Worm (Caenorhabditis elegans) whole organism, L4 larva: ENCODE measurements around the gene Y81B9A.4.

Source experiments
- F26F4.8 ChIP-seq: fragments of 200-800 bp; sonication (Bioruptor generic); conservative IDR thresholded peaks from 2 replicates; pipeline ENCODE4 v1.3.6; 2022; ENCODE audit warnings: missing genetic modification characterization, missing compliant biosample characterization
- F37D6.2 ChIP-seq: sonication (generic microtip); optimal IDR thresholded peaks from 2 replicates; lab custom pipeline; 2016; ENCODE audit warnings: mild to moderate bottlenecking, missing genetic modification characterization, missing compliant biosample characterization
- F44E2.7 ChIP-seq: fragments of 200-800 bp; sonication (Bioruptor generic); IDR thresholded peaks from 2 replicates; pipeline ENCODE4 v2.1.2; 2022; ENCODE audit warnings: missing genetic modification characterization, missing compliant biosample characterization
- Y48G9A.11 ChIP-seq: fragments of 200-800 bp; sonication (Bioruptor generic); IDR thresholded peaks from 2 replicates; pipeline ENCODE4 v1.3.6; 2022; ENCODE audit warnings: missing genetic modification reagents, missing genetic modification characterization, missing compliant biosample characterization
- Y5F2A.4 ChIP-seq: fragments of 200-800 bp; sonication (Bioruptor generic); optimal IDR thresholded peaks from 2 replicates; lab custom pipeline; 2018; ENCODE audit warnings: mild to moderate bottlenecking, missing genetic modification characterization, missing compliant biosample characterization
- aly-2 ChIP-seq: sonication (generic microtip); optimal IDR thresholded peaks from 2 replicates; lab custom pipeline; 2018; ENCODE audit warnings: missing biosample characterization, missing genetic modification characterization
- ama-1 ChIP-seq: fragments of 150-350 bp; optimal IDR thresholded peaks from 2 replicates; lab custom pipeline; 2014; ENCODE audit warnings: inconsistent platforms, mixed read lengths
- arid-1 ChIP-seq: fragments of 200-800 bp; sonication (Bioruptor generic); conservative IDR thresholded peaks from 2 replicates; pipeline ENCODE4 v1.3.6; 2022; ENCODE audit warnings: missing genetic modification reagents, missing genetic modification characterization, missing compliant biosample characterization
- ceh-44 ChIP-seq: fragments of 200-800 bp; sonication (Bioruptor generic); IDR thresholded peaks from 2 replicates; pipeline ENCODE4 v1.3.6; 2022; ENCODE audit warnings: missing genetic modification reagents, missing genetic modification characterization, missing compliant biosample characterization
- ceh-62 ChIP-seq: sonication (generic microtip); optimal IDR thresholded peaks from 2 replicates; lab custom pipeline; 2017; ENCODE audit warnings: missing biosample characterization, missing genetic modification characterization
- duxl-1 ChIP-seq: sonication (generic microtip); optimal IDR thresholded peaks from 2 replicates; lab custom pipeline; 2016; ENCODE audit warnings: mild to moderate bottlenecking, missing genetic modification characterization, moderate library complexity, missing compliant biosample characterization; ENCODE audit not compliant: poor library complexity
- dve-1 ChIP-seq: sonication (generic microtip); optimal IDR thresholded peaks from 2 replicates; lab custom pipeline; 2017; ENCODE audit warnings: antibody characterized with exemption, mild to moderate bottlenecking, missing genetic modification characterization, missing compliant biosample characterization; ENCODE audit not compliant: insufficient read depth
- egl-43 ChIP-seq: fragments of 200-800 bp; sonication (Bioruptor generic); IDR thresholded peaks from 2 replicates; pipeline ENCODE4 v1.3.6; 2022; ENCODE audit warnings: missing genetic modification reagents, missing genetic modification characterization, missing compliant biosample characterization
- hlh-11 ChIP-seq: fragments of 200-800 bp; sonication (Bioruptor generic); optimal IDR thresholded peaks from 2 replicates; lab custom pipeline; 2018; ENCODE audit warnings: mild to moderate bottlenecking, missing genetic modification characterization, missing compliant biosample characterization
- jun-1 ChIP-seq: fragments of 150-350 bp; optimal IDR thresholded peaks from 2 replicates; lab custom pipeline; 2014; ENCODE audit warnings: missing biosample characterization, missing genetic modification reagents, missing genetic modification characterization
- lim-7 ChIP-seq: fragments of 200-800 bp; sonication (Bioruptor generic); IDR thresholded peaks from 2 replicates; pipeline ENCODE4 v1.3.6; 2022; ENCODE audit warnings: missing genetic modification characterization, missing compliant biosample characterization
- lin-13 ChIP-seq: fragments of 150-350 bp; optimal IDR thresholded peaks from 2 replicates; lab custom pipeline; 2014; ENCODE audit warnings: missing biosample characterization, missing genetic modification reagents, missing genetic modification characterization
- lin-15B ChIP-seq: fragments of 150-350 bp; sonication (generic microtip); optimal IDR thresholded peaks from 3 replicates; lab custom pipeline; 2014; ENCODE audit warnings: missing biosample characterization, missing genetic modification characterization
- lin-29 ChIP-seq: fragments of 200-800 bp; sonication (Bioruptor generic); IDR thresholded peaks from 2 replicates; pipeline ENCODE4 v1.3.6; 2022; ENCODE audit warnings: missing genetic modification reagents, missing genetic modification characterization, missing compliant biosample characterization
- lin-38 ChIP-seq: fragments of 200-800 bp; sonication (Bioruptor generic); IDR thresholded peaks from 2 replicates; pipeline ENCODE4 v1.3.6; 2022; ENCODE audit warnings: missing genetic modification reagents, missing genetic modification characterization, missing compliant biosample characterization
- mdl-1 ChIP-seq, 2 experiments: fragments of 150-350 bp in 1 of 2; sonication (generic microtip) in 1 of 2; optimal IDR thresholded peaks; 2 replicates each; lab custom pipeline; 2014 to 2017; ENCODE audit warnings: missing biosample characterization in 2 of 2, missing genetic modification characterization in 2 of 2
- mxl-3 ChIP-seq: fragments of 200-800 bp; sonication (Bioruptor generic); optimal IDR thresholded peaks from 2 replicates; lab custom pipeline; 2018; ENCODE audit warnings: mild to moderate bottlenecking, missing genetic modification characterization, missing compliant biosample characterization
- nhr-237 ChIP-seq: sonication (generic microtip); optimal IDR thresholded peaks from 2 replicates; lab custom pipeline; 2017; ENCODE audit warnings: missing biosample characterization, missing genetic modification characterization
- nhr-41 ChIP-seq: fragments of 200-800 bp; sonication (Bioruptor generic); IDR thresholded peaks from 2 replicates; pipeline ENCODE4 v1.3.6; 2022; ENCODE audit warnings: missing genetic modification reagents, missing genetic modification characterization, missing compliant biosample characterization
- nhr-42 ChIP-seq: fragments of 200-800 bp; sonication (Bioruptor generic); IDR thresholded peaks from 2 replicates; pipeline ENCODE4 v1.3.6; 2022; ENCODE audit warnings: missing genetic modification characterization, missing compliant biosample characterization
- set-16 ChIP-seq: fragments of 200-800 bp; sonication (Bioruptor generic); IDR thresholded peaks from 2 replicates; pipeline ENCODE4 v1.3.6; 2022; ENCODE audit warnings: missing genetic modification reagents, missing genetic modification characterization, missing compliant biosample characterization
- snpc-1.2 ChIP-seq: fragments of 200-800 bp; sonication (Bioruptor generic); IDR thresholded peaks from 2 replicates; pipeline ENCODE4 v1.3.6; 2022; ENCODE audit warnings: missing genetic modification reagents, missing genetic modification characterization, missing compliant biosample characterization
- snpc-4 ChIP-seq: fragments of 150-350 bp; optimal IDR thresholded peaks from 2 replicates; lab custom pipeline; 2014; ENCODE audit warnings: missing biosample characterization, missing genetic modification characterization
- spr-3 ChIP-seq: fragments of 200-800 bp; sonication (Bioruptor generic); optimal IDR thresholded peaks from 2 replicates; lab custom pipeline; 2018; ENCODE audit warnings: mild to moderate bottlenecking, missing genetic modification characterization, missing compliant biosample characterization
- tra-1 ChIP-seq: fragments of 200-800 bp; sonication (Bioruptor generic); IDR thresholded peaks from 2 replicates; pipeline ENCODE4 v1.3.6; 2022; ENCODE audit warnings: missing genetic modification reagents, missing genetic modification characterization, missing compliant biosample characterization
- unc-130 ChIP-seq: sonication (generic microtip); optimal IDR thresholded peaks from 2 replicates; lab custom pipeline; 2016; ENCODE audit warnings: missing genetic modification reagents, missing genetic modification characterization, missing compliant biosample characterization
- unc-62 ChIP-seq, 3 experiments: fragments of 150-350 bp in 1 of 3; sonication (generic microtip); optimal IDR thresholded peaks in 2 of 3; peaks in 1 of 3; 1 replicate in 1 of 3; 2 replicates in 2 of 3; lab custom pipeline; 2014 to 2017; ENCODE audit warnings: missing biosample characterization in 3 of 3, missing genetic modification characterization in 3 of 3, missing genetic modification reagents in 3 of 3, missing genotype in 1 of 3
- zfp-2 ChIP-seq: sonication (generic microtip); optimal IDR thresholded peaks from 2 replicates; lab custom pipeline; 2016; ENCODE audit warnings: mild to moderate bottlenecking, missing genetic modification characterization, missing compliant biosample characterization
- zip-11 ChIP-seq: fragments of 200-800 bp; sonication (Bioruptor generic); IDR thresholded peaks from 2 replicates; pipeline ENCODE4 v1.3.6; 2022; ENCODE audit warnings: missing genetic modification characterization, missing compliant biosample characterization

Y81B9A.4 gene

DNA sequence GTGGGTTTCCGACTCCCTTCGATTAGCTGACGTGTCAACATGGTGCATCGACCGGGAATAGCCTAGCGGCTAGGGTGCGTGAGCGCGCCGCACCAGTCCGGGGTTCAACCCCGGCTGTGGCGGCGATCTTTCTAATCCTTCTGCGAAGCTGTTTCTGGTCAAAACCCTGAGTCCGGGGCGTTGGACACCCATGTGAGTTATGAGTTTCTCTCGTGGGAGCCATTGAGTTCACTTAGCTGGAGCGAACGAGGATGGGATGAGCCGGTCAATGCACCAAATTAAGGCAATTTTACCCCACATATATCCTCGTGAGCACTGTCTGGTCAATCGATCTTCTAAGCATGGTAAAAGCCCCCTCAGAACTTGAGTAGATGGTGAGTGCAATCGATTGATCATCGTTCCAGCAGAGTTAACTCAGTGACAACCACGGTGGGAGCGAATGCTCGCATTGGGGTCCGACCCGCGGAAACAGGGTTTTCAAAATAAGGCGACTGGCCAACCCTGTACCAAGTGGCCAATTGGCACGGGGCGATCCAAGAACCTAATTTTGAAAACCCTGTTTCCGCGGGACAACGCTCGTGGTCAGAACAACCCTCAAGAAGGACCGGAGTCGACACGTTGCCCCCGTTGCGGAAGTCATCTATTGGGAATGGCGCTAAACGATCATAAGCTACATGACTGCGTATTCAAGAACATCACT, 11.2 kb upstream of the Y81B9A.4 start, which contains the start of gene Y81B9A.1:
Gene Y81B9A.1 (plus strand): TSS at position 650 of the 700 bp plus-strand sequence.
- TF ChIP-seq set-16 (GFP tag; lab: Robert Waterston, UW) (peak; percentile 84), snpc-1.2 (GFP tag; lab: Robert Waterston, UW) (peak; percentile 43; the same call in 1 of the 2 replicates), lim-7 (GFP tag; lab: Robert Waterston, UW) (0 out of 2 replicates have a peak, but pooled peaks have one; percentile 15), ceh-44 (GFP tag; lab: Robert Waterston, UW) (peak; percentile 76), Y48G9A.11 (0 out of 2 replicates have a peak, but pooled peaks have one; percentile 12), jun-1 (tag; lab: Kevin White, UChicago) (no peak)

DNA sequence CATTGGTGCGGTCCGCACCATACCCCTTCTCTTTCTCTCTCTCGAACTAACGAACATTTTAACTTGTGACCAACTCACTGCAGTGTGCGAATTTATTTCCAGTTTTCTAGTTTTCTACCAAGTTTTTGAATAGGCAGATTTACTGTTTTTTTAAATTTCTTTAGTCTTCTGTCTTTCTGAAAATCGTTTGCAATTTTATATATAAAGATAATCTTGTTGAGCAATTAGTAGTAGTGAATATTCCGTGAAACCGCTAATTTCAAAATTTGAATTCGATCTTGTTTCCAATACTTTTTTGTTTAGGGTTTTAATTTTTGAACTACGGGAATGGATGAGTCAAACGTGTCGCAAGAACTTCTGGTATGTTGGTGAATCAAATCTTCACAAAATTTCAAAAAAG, 3.1 kb upstream of the Y81B9A.4 start, which contains the start of gene Y81B9A.2:
Gene Y81B9A.2 (plus strand): TSS at position 301 of the 400 bp plus-strand sequence.
- TF ChIP-seq unc-130 (GFP tag; lab: Kevin White, UChicago) (no peak), aly-2 (tag; lab: Kevin White, UChicago) (no peak), lin-38 (GFP tag; lab: Robert Waterston, UW) (no peak)

DNA sequence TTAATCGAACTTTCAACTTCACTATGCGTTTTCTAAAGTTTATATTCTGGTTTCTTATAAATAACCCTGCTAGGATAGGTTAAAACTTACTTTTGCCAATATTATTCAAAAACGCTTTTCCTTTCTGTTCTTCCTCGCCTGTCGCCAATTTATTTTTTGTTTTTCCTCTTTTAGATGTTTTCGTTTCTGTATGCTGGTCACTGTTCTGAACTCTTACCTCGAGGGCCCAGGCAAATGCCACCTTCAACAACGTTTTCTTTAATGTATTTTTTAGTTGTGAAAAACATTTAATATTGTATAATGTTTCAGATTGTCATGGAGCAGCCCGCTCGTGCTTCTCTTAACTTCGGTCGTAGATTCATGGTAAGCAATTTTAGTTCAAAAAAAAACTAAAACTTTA, 1.4 kb upstream of the Y81B9A.4 start, which contains the start of gene Y81B9A.3:
Gene Y81B9A.3 (plus strand): TSS at position 301 of the 400 bp plus-strand sequence.
- TF ChIP-seq mdl-1 (tag; optimal IDR thresholded peaks at IDR 0.05; lab: Kevin White, UChicago) (no peak), arid-1 (GFP tag; lab: Robert Waterston, UW) (no peak), ceh-62 (tag; lab: Kevin White, UChicago) (no peak), nhr-41 (GFP tag; lab: Robert Waterston, UW) (no peak), lin-15B (tag; lab: Kevin White, UChicago) (no peak), egl-43 (GFP tag; lab: Robert Waterston, UW) (no peak)

DNA sequence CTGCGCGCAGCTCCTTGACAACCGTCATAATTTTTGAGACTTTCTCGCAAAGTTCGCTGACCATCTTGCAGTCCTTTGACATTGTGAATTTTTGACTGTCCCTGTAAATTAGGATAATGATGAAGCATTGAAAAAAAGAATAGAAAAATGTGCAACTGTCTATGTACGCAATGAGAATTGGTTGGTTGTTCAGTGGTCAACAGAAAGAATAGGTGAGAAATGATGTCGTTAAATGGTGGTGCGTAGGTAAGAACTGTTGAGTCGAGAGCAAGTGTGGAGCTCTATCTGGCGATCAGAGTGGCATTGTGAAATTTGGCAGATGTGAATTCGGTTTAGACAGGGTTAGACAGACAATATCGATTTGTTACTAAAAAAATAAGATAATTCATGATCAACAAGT, 6.3 kb downstream of the Y81B9A.4 start, which contains the start of gene B0563.8:
Gene B0563.8 (minus strand): TSS at position 101 of the 400 bp plus-strand sequence.
- TF ChIP-seq nhr-42 (no peak), F26F4.8 (GFP tag; lab: Robert Waterston, UW) (no peak), mxl-3 (no peak), ama-1 (lab: Kevin White, UChicago) (no peak), zfp-2 (tag; lab: Kevin White, UChicago) (no peak), zip-11 (GFP tag; lab: Robert Waterston, UW) (no peak), spr-3 (GFP tag; lab: Kevin White, UChicago) (no peak), egl-43 (GFP tag; lab: Robert Waterston, UW) (no peak), dve-1 (tag; lab: Kevin White, UChicago) (no peak), lin-29 (GFP tag; lab: Robert Waterston, UW) (no peak), tra-1 (GFP tag; lab: Robert Waterston, UW) (no peak), nhr-237 (no peak), Y5F2A.4 (GFP tag; lab: Kevin White, UChicago) (no peak), lin-13 (no peak), snpc-4 (no peak), F44E2.7 (GFP tag; lab: Robert Waterston, UW) (no peak), hlh-11 (no peak)
- TF ChIP-seq, all 104 proteins: peak for 0

DNA sequence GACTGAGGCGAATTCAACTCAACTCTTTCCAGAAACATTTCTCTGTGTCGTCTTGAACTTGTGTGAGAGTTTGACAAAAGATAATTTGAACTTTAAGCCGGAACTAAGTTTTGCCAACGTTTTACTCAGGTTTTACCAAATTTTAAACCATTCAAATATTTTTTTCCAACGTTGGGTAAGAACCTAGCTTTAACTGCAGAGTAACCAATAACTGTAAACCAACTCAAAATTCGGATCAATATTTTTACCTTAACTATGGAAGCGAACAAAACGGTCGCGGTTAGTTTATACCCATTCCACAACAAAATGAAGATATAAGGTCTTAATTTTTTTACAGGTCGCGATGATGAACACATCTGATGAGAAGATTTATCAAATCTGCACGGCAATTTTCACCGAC, 8.0 kb downstream of the Y81B9A.4 start:
- TF ChIP-seq F37D6.2 (tag; lab: Kevin White, UChicago) (no peak), unc-62 (GFP tag; optimal IDR thresholded peaks at IDR 0.05 in 1 of 2; lab: Kevin White, UChicago) (peak in 1 of 2 experiments; percentile 94), unc-62 (tag; optimal IDR thresholded peaks at IDR 0.05; lab: Kevin White, UChicago) (no peak), duxl-1 (tag; lab: Kevin White, UChicago) (no peak), unc-130 (GFP tag; lab: Kevin White, UChicago) (no peak), ama-1 (lab: Kevin White, UChicago) (no peak)
- TF ChIP-seq, all 104 proteins: peak for 1
